Fruit fly (Drosophila melanogaster) whole organism, embryonic: ENCODE measurements around the gene CG13862.

ENCODE experiments used
- Asciz ChIP-seq: fragments of 200-800 bp; sonication (Bioruptor generic); optimal IDR thresholded peaks from 2 replicates; lab custom pipeline; 2017; ENCODE audit warnings: missing biosample characterization, mild to moderate bottlenecking, missing genetic modification characterization, missing genetic modification reagents
- B-H1 ChIP-seq: fragments of 200-800 bp; sonication (Bioruptor generic); IDR thresholded peaks from 3 replicates; pipeline ENCODE4 v1.3.6; 2022; ENCODE audit warnings: missing biosample characterization, missing genetic modification characterization
- CG10321 ChIP-seq: fragments of 200-800 bp; sonication (Bioruptor generic); IDR thresholded peaks from 2 replicates; pipeline ENCODE4 v1.3.6; 2022; ENCODE audit warnings: missing biosample characterization, missing genetic modification characterization
- CG11085 ChIP-seq: fragments of 200-800 bp; sonication (Bioruptor generic); IDR thresholded peaks from 2 replicates; pipeline ENCODE4 v1.3.6; 2022; ENCODE audit warnings: missing biosample characterization, missing genetic modification characterization
- CG11456 ChIP-seq: fragments of 200-800 bp; sonication (Bioruptor generic); IDR thresholded peaks from 3 replicates; pipeline ENCODE4 v1.3.6; 2022; ENCODE audit warnings: missing biosample characterization, missing genetic modification characterization
- CG11696 ChIP-seq: fragments of 200-800 bp; sonication (Bioruptor generic); IDR thresholded peaks from 2 replicates; pipeline ENCODE4 v1.3.6; 2022; ENCODE audit warnings: missing biosample characterization, missing genetic modification characterization
- CG12391 ChIP-seq: fragments of 200-800 bp; sonication (Bioruptor generic); optimal IDR thresholded peaks from 3 replicates; lab custom pipeline; 2018; ENCODE audit warnings: missing biosample characterization, mild to moderate bottlenecking, missing genetic modification characterization, moderate library complexity
- CG12942 ChIP-seq: fragments of 200-800 bp; sonication (Bioruptor generic); optimal IDR thresholded peaks from 3 replicates; lab custom pipeline; 2016; ENCODE audit warnings: missing biosample characterization, missing genetic modification characterization
- CG13775 ChIP-seq: fragments of 200-800 bp; sonication (Bioruptor generic); optimal IDR thresholded peaks from 3 replicates; lab custom pipeline; 2017; ENCODE audit warnings: missing biosample characterization, mild to moderate bottlenecking, missing genetic modification characterization
- CG14667 ChIP-seq: fragments of 200-800 bp; sonication (Bioruptor generic); IDR thresholded peaks from 2 replicates; pipeline ENCODE4 v1.3.6; 2022; ENCODE audit warnings: missing biosample characterization, missing genetic modification characterization
- CG17359 ChIP-seq: fragments of 200-800 bp; sonication (Bioruptor generic); optimal IDR thresholded peaks from 3 replicates; lab custom pipeline; 2018; ENCODE audit warnings: missing biosample characterization, mild to moderate bottlenecking, missing genetic modification characterization, moderate library complexity
- CG18476 ChIP-seq: fragments of 200-800 bp; sonication (Bioruptor generic); optimal IDR thresholded peaks from 2 replicates; lab custom pipeline; 2016; ENCODE audit warnings: missing biosample characterization, mild to moderate bottlenecking, missing genetic modification characterization
- CG2120 ChIP-seq: fragments of 200-800 bp; sonication (Bioruptor generic); optimal IDR thresholded peaks from 3 replicates; lab custom pipeline; 2016; ENCODE audit warnings: missing biosample characterization, missing genetic modification characterization
- CG2678 ChIP-seq: fragments of 200-800 bp; sonication (Bioruptor generic); optimal IDR thresholded peaks from 3 replicates; lab custom pipeline; 2019; ENCODE audit warnings: missing biosample characterization, mild to moderate bottlenecking, missing genetic modification characterization, moderate library complexity
- CG32532 ChIP-seq: fragments of 200-800 bp; sonication (Bioruptor generic); IDR thresholded peaks from 2 replicates; pipeline ENCODE4 v1.3.6; 2022; ENCODE audit warnings: missing biosample characterization, missing genetic modification characterization
- CG3407 ChIP-seq: fragments of 200-800 bp; sonication (Bioruptor generic); optimal IDR thresholded peaks from 2 replicates; lab custom pipeline; 2018; ENCODE audit warnings: missing biosample characterization, mild to moderate bottlenecking, missing genetic modification characterization
- CG3847 ChIP-seq: fragments of 200-800 bp; sonication (Bioruptor generic); IDR thresholded peaks from 2 replicates; pipeline ENCODE4 v1.3.6; 2022; ENCODE audit warnings: missing biosample characterization, missing genetic modification characterization
- CG43689 ChIP-seq: fragments of 200-800 bp; sonication (Bioruptor generic); IDR thresholded peaks from 2 replicates; pipeline ENCODE4 v1.3.6; 2022; ENCODE audit warnings: missing biosample characterization, missing genetic modification characterization
- CG7357 ChIP-seq: fragments of 200-800 bp; sonication (Bioruptor generic); IDR thresholded peaks from 3 replicates; pipeline ENCODE4 v1.3.6; 2022; ENCODE audit warnings: missing biosample characterization, missing genetic modification characterization
- CG8290 ChIP-seq, 3 experiments: fragments of 200-800 bp; sonication (Bioruptor generic); optimal IDR thresholded peaks; 2 replicates each; lab custom pipeline; 2016 to 2019; ENCODE audit warnings: missing biosample characterization in 3 of 3, missing genetic modification characterization in 3 of 3, mild to moderate bottlenecking in 2 of 3, moderate library complexity in 1 of 3
- CG9817 ChIP-seq: fragments of 200-800 bp; sonication (Bioruptor generic); optimal IDR thresholded peaks from 2 replicates; lab custom pipeline; 2018; ENCODE audit warnings: missing biosample characterization, mild to moderate bottlenecking, missing genetic modification characterization, moderate library complexity
- CrebB ChIP-seq: fragments of 200-800 bp; sonication (Bioruptor generic); optimal IDR thresholded peaks from 3 replicates; lab custom pipeline; 2018; ENCODE audit warnings: missing biosample characterization, mild to moderate bottlenecking, missing genetic modification characterization
- D19B ChIP-seq: fragments of 200-800 bp; sonication (Bioruptor generic); optimal IDR thresholded peaks from 2 replicates; lab custom pipeline; 2017; ENCODE audit warnings: missing biosample characterization, mild to moderate bottlenecking, missing genetic modification characterization
- Fer2 ChIP-seq: fragments of 200-800 bp; sonication (Bioruptor generic); optimal IDR thresholded peaks from 2 replicates; lab custom pipeline; 2018; ENCODE audit warnings: missing biosample characterization, mild to moderate bottlenecking, missing genetic modification characterization, moderate library complexity
- H15 ChIP-seq: fragments of 200-800 bp; sonication (Bioruptor generic); IDR thresholded peaks from 3 replicates; pipeline ENCODE4 v1.3.6; 2022; ENCODE audit warnings: missing biosample characterization, missing genetic modification characterization
- Hmr ChIP-seq: fragments of 200-800 bp; sonication (Bioruptor generic); optimal IDR thresholded peaks from 3 replicates; lab custom pipeline; 2017; ENCODE audit warnings: mild to moderate bottlenecking, missing biosample characterization, missing genetic modification reagents, missing genetic modification characterization
- Mad ChIP-seq: fragments of 200-800 bp; sonication (Bioruptor generic); optimal IDR thresholded peaks from 2 replicates; lab custom pipeline; 2016; ENCODE audit warnings: missing biosample characterization, missing genetic modification characterization
- Med ChIP-seq: fragments of 200-800 bp; sonication (Bioruptor generic); peaks from one replicate; lab custom pipeline; 2016; ENCODE audit warnings: missing biosample characterization, missing genetic modification characterization, mild to moderate bottlenecking, inconsistent platforms, moderate library complexity
- NC2β ChIP-seq: fragments of 200-800 bp; sonication (Bioruptor generic); optimal IDR thresholded peaks from 2 replicates; lab custom pipeline; 2016; ENCODE audit warnings: missing biosample characterization, missing genetic modification characterization
- Opbp ChIP-seq: fragments of 200-800 bp; sonication (Bioruptor generic); IDR thresholded peaks from 3 replicates; pipeline ENCODE4 v1.3.6; 2022; ENCODE audit warnings: missing biosample characterization, missing genetic modification characterization; ENCODE audit not compliant: partially characterized antibody
- Ravus ChIP-seq: fragments of 200-800 bp; sonication (Bioruptor generic); IDR thresholded peaks from 2 replicates; pipeline ENCODE4 v1.3.6; 2022; ENCODE audit warnings: missing biosample characterization, missing genetic modification characterization
- Sin3A ChIP-seq: fragments of >200 bp; optimal IDR thresholded peaks from 2 replicates; lab custom pipeline; 2018
- Spps ChIP-seq: fragments of 200-800 bp; sonication (Bioruptor generic); optimal IDR thresholded peaks from 2 replicates; lab custom pipeline; 2018; ENCODE audit warnings: missing biosample characterization, mild to moderate bottlenecking, missing genetic modification characterization
- TFAM ChIP-seq: fragments of 200-800 bp; sonication (Bioruptor generic); optimal IDR thresholded peaks from 2 replicates; lab custom pipeline; 2017; ENCODE audit warnings: missing biosample characterization, missing genetic modification characterization, inconsistent platforms
- Xrp1 ChIP-seq: fragments of 200-800 bp; sonication (Bioruptor generic); IDR thresholded peaks from 2 replicates; pipeline ENCODE4 v1.3.6; 2022; ENCODE audit warnings: missing biosample characterization, missing genetic modification characterization
- btn ChIP-seq: fragments of 200-800 bp; sonication (Bioruptor generic); optimal IDR thresholded peaks from 2 replicates; lab custom pipeline; 2016; ENCODE audit warnings: missing biosample characterization, missing genetic modification characterization
- cato ChIP-seq: fragments of 200-800 bp; sonication (Bioruptor generic); optimal IDR thresholded peaks from 2 replicates; lab custom pipeline; 2016; ENCODE audit warnings: missing biosample characterization, missing genetic modification characterization, borderline replicate concordance
- da ChIP-seq: fragments of 200-800 bp; sonication (Bioruptor generic); optimal IDR thresholded peaks from 2 replicates; lab custom pipeline; 2016; ENCODE audit warnings: missing biosample characterization, missing genetic modification characterization
- dysf ChIP-seq: fragments of 200-800 bp; sonication (Bioruptor generic); IDR thresholded peaks from 3 replicates; pipeline ENCODE4 v1.3.6; 2022; ENCODE audit warnings: missing biosample characterization, missing genetic modification characterization
- emc ChIP-seq: fragments of 200-800 bp; sonication (Bioruptor generic); optimal IDR thresholded peaks from 2 replicates; lab custom pipeline; 2016; ENCODE audit warnings: missing biosample characterization, missing genetic modification characterization
- eve ChIP-seq, 2 experiments: fragments of >200 bp; optimal IDR thresholded peaks; 2 replicates each; lab custom pipeline; 2017; ENCODE audit warnings: missing biosample characterization in 2 of 2, missing genetic modification characterization in 2 of 2
- ewg ChIP-seq: fragments of 200-800 bp; sonication (Bioruptor generic); optimal IDR thresholded peaks from 3 replicates; lab custom pipeline; 2017; ENCODE audit warnings: mild to moderate bottlenecking, missing biosample characterization, missing genetic modification reagents, missing genetic modification characterization
- grau ChIP-seq: fragments of 200-800 bp; optimal IDR thresholded peaks from 3 replicates; lab custom pipeline; 2019; ENCODE audit warnings: missing biosample characterization, mild to moderate bottlenecking, missing genetic modification characterization, moderate library complexity
- insv ChIP-seq, 2 experiments: fragments of 200-800 bp; sonication (Bioruptor generic); optimal IDR thresholded peaks; 3 replicates each; lab custom pipeline; 2016 to 2018; ENCODE audit warnings: missing biosample characterization in 2 of 2, missing genetic modification characterization in 2 of 2
- onecut ChIP-seq: fragments of 200-800 bp; sonication (Bioruptor generic); IDR thresholded peaks from 2 replicates; pipeline ENCODE4 v1.3.6; 2022; ENCODE audit warnings: missing biosample characterization, missing genetic modification characterization
- row ChIP-seq: fragments of 200-800 bp; sonication (Bioruptor generic); IDR thresholded peaks from 3 replicates; pipeline ENCODE4 v1.3.6; 2022; ENCODE audit warnings: missing biosample characterization, missing genetic modification characterization
- toy ChIP-seq: fragments of 200-800 bp; sonication (Bioruptor generic); IDR thresholded peaks from 2 replicates; pipeline ENCODE4 v1.3.6; 2022; ENCODE audit warnings: missing biosample characterization, missing genetic modification characterization
- trh ChIP-seq: fragments of 200-800 bp; sonication (Bioruptor generic); optimal IDR thresholded peaks from 2 replicates; lab custom pipeline; 2016; ENCODE audit warnings: missing biosample characterization, missing genetic modification characterization
- vfl ChIP-seq: fragments of 200-800 bp; sonication (Bioruptor generic); optimal IDR thresholded peaks from 2 replicates; lab custom pipeline; 2016; ENCODE audit warnings: missing biosample characterization, missing genetic modification characterization
- zfh2 ChIP-seq: fragments of 200-800 bp; sonication (Bioruptor generic); optimal IDR thresholded peaks from 2 replicates; lab custom pipeline; 2016; ENCODE audit warnings: missing biosample characterization, missing genetic modification characterization

Gene CG13862

DNA sequence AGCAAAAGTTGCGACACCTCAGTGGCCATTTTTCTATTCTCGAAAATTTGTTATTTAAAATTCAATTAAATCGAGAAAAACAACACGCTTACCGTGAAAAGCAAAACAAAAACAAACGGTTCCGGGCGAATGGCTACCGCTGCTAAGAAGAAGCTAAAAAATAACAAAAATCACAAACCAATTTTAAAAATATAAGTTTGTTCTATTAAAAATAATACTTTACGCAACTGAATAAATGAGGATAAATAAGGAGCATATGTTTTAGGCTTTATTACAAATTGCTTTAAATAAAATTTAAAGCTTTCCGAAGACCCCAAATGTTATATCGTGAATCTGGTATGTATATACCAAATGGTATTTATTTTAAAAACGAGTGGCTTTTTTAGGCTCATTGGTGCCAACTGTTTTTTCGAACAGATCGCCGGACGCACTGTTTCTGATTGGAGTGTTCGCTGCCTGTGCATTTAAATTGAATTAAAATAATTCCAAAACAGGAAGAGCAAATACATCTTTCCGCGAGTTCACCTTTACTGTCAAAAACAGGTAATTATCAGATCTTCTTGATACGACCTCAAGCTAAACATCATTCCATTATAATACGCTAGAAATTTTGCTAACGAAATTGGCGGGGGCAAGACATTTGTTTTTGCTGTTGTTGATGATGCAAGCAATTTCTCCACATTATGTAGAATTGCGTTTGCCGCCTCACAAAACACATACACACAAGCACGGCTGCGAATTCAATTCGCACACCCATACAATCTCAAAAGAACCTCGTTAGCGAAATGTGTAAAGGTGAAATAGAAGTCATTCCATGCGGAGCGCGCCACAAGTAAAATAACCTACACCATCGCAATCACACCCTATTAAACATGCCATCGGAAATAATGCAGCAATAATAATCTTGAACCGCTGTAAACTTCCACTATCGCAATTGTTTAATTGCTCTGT lies 35.6 kb downstream of the CG13862 start, which contains the start of the genes Polr3F and PyK (continued):
- TF ChIP-seq trh (GFP tag; lab: Kevin White, UChicago) (no peak), Mad (no peak), Med (GFP tag; lab: Kevin White, UChicago) (peak; percentile 60), vfl (GFP tag; lab: Kevin White, UChicago) (no peak), cato (GFP tag; lab: Kevin White, UChicago) (no peak), row (GFP tag; lab: Robert Waterston, UW) (peak; percentile 74), CG3847 (GFP tag; lab: Robert Waterston, UW) (no peak), TFAM (GFP tag; lab: Kevin White, UChicago) (no peak), Sin3A (lab: Kevin White, UChicago) (peak; percentile 18), da (no peak), CG8290 (GFP tag; optimal IDR thresholded peaks at IDR 0.05; lab: Kevin White, UChicago) (no peak), CG8290 (tag; optimal IDR thresholded peaks at IDR 0.05; lab: Kevin White, UChicago) (peak in 1 of 2 experiments; percentile 40), CG18476 (GFP tag; lab: Kevin White, UChicago) (peak; percentile 24), CG12391 (tag; lab: Kevin White, UChicago) (peak; percentile 73), CG14667 (GFP tag; lab: Robert Waterston, UW) (no peak), B-H1 (GFP tag; lab: Robert Waterston, UW) (no peak), CG12942 (GFP tag; lab: Kevin White, UChicago) (no peak), CG43689 (GFP tag; lab: Robert Waterston, UW) (no peak), Ravus (GFP tag; lab: Robert Waterston, UW) (no peak), CrebB (tag; lab: Kevin White, UChicago) (no peak), ewg (GFP tag; lab: Kevin White, UChicago) (no peak), grau (tag; lab: Kevin White, UChicago) (peak; percentile 51), CG11085 (GFP tag; lab: Robert Waterston, UW) (no peak), NC2β (GFP tag; lab: Kevin White, UChicago) (no peak), D19B (peak; percentile 6), CG10321 (GFP tag; lab: Robert Waterston, UW) (no peak), Opbp (GFP tag; lab: Robert Waterston, UW) (no peak), CG32532 (no peak), CG11456 (GFP tag; lab: Robert Waterston, UW) (no peak), CG3407 (GFP tag; lab: Kevin White, UChicago) (no peak), Fer2 (no peak), Xrp1 (GFP tag; lab: Robert Waterston, UW) (peak; percentile 20; the same call in 1 of the 2 replicates), CG2678 (tag; lab: Kevin White, UChicago) (peak; percentile 46), CG9817 (tag; lab: Kevin White, UChicago) (peak; percentile 7), CG2120 (peak; percentile 52), emc (no peak), CG7357 (GFP tag; lab: Robert Waterston, UW) (no peak), CG11696 (GFP tag; lab: Robert Waterston, UW) (no peak), H15 (GFP tag; lab: Robert Waterston, UW) (no peak), toy (GFP tag; lab: Robert Waterston, UW) (no peak), Spps (tag; lab: Kevin White, UChicago) (no peak), eve (GFP tag; optimal IDR thresholded peaks at IDR 0.05; lab: Kevin White, UChicago) (no peak), dysf (no peak), zfh2 (GFP tag; lab: Kevin White, UChicago) (peak; percentile 15), insv (GFP tag; optimal IDR thresholded peaks at IDR 0.05; lab: Kevin White, UChicago) (peak; percentile 68 to 95), Hmr (peak; percentile 51), btn (GFP tag; lab: Kevin White, UChicago) (no peak), Asciz (GFP tag; lab: Kevin White, UChicago) (no peak), CG17359 (tag; lab: Kevin White, UChicago) (no peak), CG13775 (GFP tag; lab: Kevin White, UChicago) (peak; percentile 40), onecut (no peak)
